Fruit fly (Drosophila melanogaster): Measurements from ENCODE around the gene Srg1.

Srg1 gene

DNA sequence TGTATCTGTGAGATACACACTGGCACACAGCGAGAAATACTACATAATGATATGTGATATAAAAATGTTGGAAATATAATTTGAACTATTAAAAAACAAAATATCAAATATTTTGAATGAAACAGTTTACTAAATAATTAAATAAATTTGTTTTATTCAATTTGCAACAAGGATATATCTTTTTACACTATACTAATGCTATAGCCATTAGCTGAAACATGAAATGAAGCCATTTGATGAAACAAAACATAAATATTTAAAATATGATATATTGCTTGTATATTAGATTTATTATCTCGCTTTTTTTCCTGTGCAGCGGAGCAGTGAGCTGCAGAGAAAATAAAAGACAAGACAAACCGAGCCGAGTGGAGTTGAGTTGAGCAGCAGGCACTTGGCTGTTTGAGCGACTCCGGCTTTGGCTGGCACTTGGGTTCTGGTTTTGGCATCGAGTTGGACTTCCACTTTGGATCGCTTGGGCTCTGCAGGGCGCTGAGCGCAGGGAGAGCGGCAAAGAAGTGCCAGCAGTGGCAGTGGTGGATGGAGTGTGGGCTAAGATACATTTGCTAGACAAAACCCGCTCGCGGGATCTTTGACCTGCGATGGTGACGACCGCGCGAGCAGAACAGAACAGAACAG is 28.9 kb upstream of the Srg1 start (continued):
- TF ChIP-seq slp2 (GFP tag; optimal IDR thresholded peaks at IDR 0.05) = no peak
- TF ChIP-seq Oli (tag; optimal IDR thresholded peaks at IDR 0.05) = peak; percentile 78
- TF ChIP-seq btn (GFP tag; optimal IDR thresholded peaks at IDR 0.05) = no peak
- peak; percentile 81 for TF ChIP-seq Xrp1 (GFP tag; IDR thresholded peaks at IDR 0.05)
- peak; percentile 85 for TF ChIP-seq zf30C (GFP tag; optimal IDR thresholded peaks at IDR 0.05)
- TF ChIP-seq sim (GFP tag; IDR thresholded peaks at IDR 0.05) = no peak
- TF ChIP-seq fru (optimal IDR thresholded peaks at IDR 0.05) = no peak
- no peak for TF ChIP-seq maf-S (GFP tag; optimal IDR thresholded peaks at IDR 0.05)
- TF ChIP-seq CG10462 (GFP tag; optimal IDR thresholded peaks at IDR 0.05) = no peak
- TF ChIP-seq CG7928 (GFP tag; optimal IDR thresholded peaks at IDR 0.05) = peak; percentile 14
- no peak for TF ChIP-seq CkIIα-i1 (GFP tag; IDR thresholded peaks at IDR 0.05)
- TF ChIP-seq CG6854 (GFP tag; optimal IDR thresholded peaks at IDR 0.05) = peak; percentile 62
- no peak for TF ChIP-seq Opbp (GFP tag; IDR thresholded peaks at IDR 0.05; ENCODE audit: partially characterized antibody)
- no peak for TF ChIP-seq CG13624 (GFP tag; optimal IDR thresholded peaks at IDR 0.05)
- no peak for TF ChIP-seq HmgD (GFP tag; optimal IDR thresholded peaks at IDR 0.05)
- TF ChIP-seq pb (GFP tag; optimal IDR thresholded peaks at IDR 0.05) = no peak
- peak; percentile 45 for TF ChIP-seq CG2875 (GFP tag; optimal IDR thresholded peaks at IDR 0.05)
- TF ChIP-seq Dek (tag; optimal IDR thresholded peaks at IDR 0.05) = no peak
- TF ChIP-seq onecut (GFP tag; IDR thresholded peaks at IDR 0.05) = peak; percentile 44
- TF ChIP-seq YL-1 (GFP tag; optimal IDR thresholded peaks at IDR 0.05) = no peak
- TF ChIP-seq slbo (GFP tag; IDR thresholded peaks at IDR 0.05) = peak; percentile 73
- TF ChIP-seq CG12236 (GFP tag; optimal IDR thresholded peaks at IDR 0.05) = no peak
- peak; percentile 71 for TF ChIP-seq CG4404 (GFP tag; IDR thresholded peaks at IDR 0.05)
- no peak for TF ChIP-seq D (optimal IDR thresholded peaks at IDR 0.05)
- peak; percentile 83 for TF ChIP-seq D (GFP tag; optimal IDR thresholded peaks at IDR 0.05)
- TF ChIP-seq CG14441 (GFP tag; IDR thresholded peaks at IDR 0.05) = peak; percentile 62
- TF ChIP-seq vfl (GFP tag; optimal IDR thresholded peaks at IDR 0.05) = no peak
- TF ChIP-seq CG11085 (GFP tag; IDR thresholded peaks at IDR 0.05) = 0 out of 2 replicates have a peak, but pooled peaks have one; percentile 13
- TF ChIP-seq Dfd (GFP tag; optimal IDR thresholded peaks at IDR 0.05) = no peak
- TF ChIP-seq Vsx1 (GFP tag; optimal IDR thresholded peaks at IDR 0.05) = peak; percentile 56
- TF ChIP-seq NFAT (GFP tag; IDR thresholded peaks at IDR 0.05) = no peak
- no peak for TF ChIP-seq Gsc (GFP tag; IDR thresholded peaks at IDR 0.05)
- no peak for TF ChIP-seq exex (tag; optimal IDR thresholded peaks at IDR 0.05)
- no peak for TF ChIP-seq B-H2 (GFP tag; optimal IDR thresholded peaks at IDR 0.05)
- no peak for TF ChIP-seq Dip3 (GFP tag; optimal IDR thresholded peaks at IDR 0.05)
- TF ChIP-seq Rx (GFP tag; IDR thresholded peaks at IDR 0.05) = no peak
- no peak for TF ChIP-seq knrl (GFP tag; IDR thresholded peaks at IDR 0.05; ENCODE audit: partially characterized antibody)
- no peak for TF ChIP-seq Hr39 (optimal IDR thresholded peaks at IDR 0.05)
- TF ChIP-seq Meics (GFP tag; optimal IDR thresholded peaks at IDR 0.05) = peak; percentile 82
- peak; percentile 65 for TF ChIP-seq ara (GFP tag; IDR thresholded peaks at IDR 0.05)
- TF ChIP-seq Chrac-16 (GFP tag; optimal IDR thresholded peaks at IDR 0.05) = peak; percentile 49
- TF ChIP-seq gsb-n (tag; optimal IDR thresholded peaks at IDR 0.05) = peak; percentile 86
- no peak for TF ChIP-seq CG10565 (GFP tag; optimal IDR thresholded peaks at IDR 0.05)
- no peak; the same call in 1 of the 2 replicates for TF ChIP-seq MBD-R2 (GFP tag; IDR thresholded peaks at IDR 0.05)
- TF ChIP-seq CG17802 (tag; optimal IDR thresholded peaks at IDR 0.05) = no peak
- no peak for TF ChIP-seq CG15479 (GFP tag; optimal IDR thresholded peaks at IDR 0.05)
- peak; percentile 81 for TF ChIP-seq tap (tag; optimal IDR thresholded peaks at IDR 0.05)
- no peak for TF ChIP-seq cad (GFP tag; optimal IDR thresholded peaks at IDR 0.05)
- TF ChIP-seq HmgZ (tag; optimal IDR thresholded peaks at IDR 0.05) = peak; percentile 11
- no peak for TF ChIP-seq ci (GFP tag; IDR thresholded peaks at IDR 0.05)
- peak; percentile 76 for TF ChIP-seq run (tag; optimal IDR thresholded peaks at IDR 0.05)
- TF ChIP-seq ro (GFP tag; IDR thresholded peaks at IDR 0.05) = no peak; the same call in 1 of the 2 replicates
- no peak for TF ChIP-seq mam (GFP tag; optimal IDR thresholded peaks at IDR 0.05)

Measured in whole organism, embryonic.